Fruit fly (Drosophila melanogaster) whole organism, embryonic: Measurements from ENCODE around the gene smo.

ENCODE experiments used
- C15 ChIP-seq: fragments of 200-800 bp; sonication (Bioruptor generic); IDR thresholded peaks from 3 replicates; pipeline ENCODE4 v1.3.6; 2022; ENCODE audit warnings: missing biosample characterization, missing genetic modification characterization
- CG10543 ChIP-seq: fragments of 200-800 bp; sonication (Bioruptor generic); optimal IDR thresholded peaks from 3 replicates; lab custom pipeline; 2017; ENCODE audit warnings: missing biosample characterization, mild to moderate bottlenecking, missing genetic modification characterization, moderate library complexity
- CG12155 ChIP-seq: fragments of 200-800 bp; sonication (Bioruptor generic); optimal IDR thresholded peaks from 3 replicates; lab custom pipeline; 2016; ENCODE audit warnings: missing biosample characterization, missing genetic modification characterization
- CG12659 ChIP-seq: fragments of 200-800 bp; sonication (Bioruptor generic); optimal IDR thresholded peaks from 3 replicates; lab custom pipeline; 2017; ENCODE audit warnings: mild to moderate bottlenecking, missing biosample characterization, missing genetic modification reagents, missing genetic modification characterization
- CG13123 ChIP-seq: fragments of 200-800 bp; sonication (Bioruptor generic); optimal IDR thresholded peaks from 2 replicates; lab custom pipeline; 2016; ENCODE audit warnings: missing biosample characterization, missing genetic modification characterization
- CG13287 ChIP-seq: fragments of 200-800 bp; sonication (Bioruptor generic); IDR thresholded peaks from 2 replicates; pipeline ENCODE4 v1.3.6; 2022; ENCODE audit warnings: missing biosample characterization, missing genetic modification characterization; ENCODE audit not compliant: partially characterized antibody
- CG13624 ChIP-seq: fragments of 200-800 bp; sonication (Bioruptor generic); optimal IDR thresholded peaks from 2 replicates; lab custom pipeline; 2016; ENCODE audit warnings: missing biosample characterization, missing genetic modification characterization
- CG14441 ChIP-seq: fragments of 200-800 bp; sonication (Bioruptor generic); IDR thresholded peaks from 2 replicates; pipeline ENCODE4 v1.3.6; 2022; ENCODE audit warnings: missing biosample characterization, missing genetic modification characterization
- CG14965 ChIP-seq: fragments of 200-800 bp; sonication (Bioruptor generic); optimal IDR thresholded peaks from 2 replicates; lab custom pipeline; 2016; ENCODE audit warnings: missing biosample characterization, missing genetic modification characterization, borderline replicate concordance
- CG15011 ChIP-seq: fragments of 200-800 bp; sonication (Bioruptor generic); optimal IDR thresholded peaks from 3 replicates; lab custom pipeline; 2018; ENCODE audit warnings: missing biosample characterization, mild to moderate bottlenecking, missing genetic modification characterization
- CG15073 ChIP-seq: fragments of 200-800 bp; sonication (Bioruptor generic); optimal IDR thresholded peaks from 2 replicates; lab custom pipeline; 2016; ENCODE audit warnings: missing biosample characterization, missing genetic modification characterization
- CG31365 ChIP-seq: fragments of 200-800 bp; sonication (Bioruptor generic); optimal IDR thresholded peaks from 2 replicates; lab custom pipeline; 2018; ENCODE audit warnings: missing biosample characterization, mild to moderate bottlenecking, missing genetic modification characterization
- CG3726 ChIP-seq: fragments of 200-800 bp; sonication (Bioruptor generic); IDR thresholded peaks from 3 replicates; pipeline ENCODE4, ENCODE4 v1.3.6; 2022; ENCODE audit warnings: missing biosample characterization, missing genetic modification characterization
- CG42726 ChIP-seq: fragments of 200-800 bp; sonication (Bioruptor generic); IDR thresholded peaks from 2 replicates; pipeline ENCODE4 v1.3.6; 2022; ENCODE audit warnings: missing biosample characterization, missing genetic modification characterization; ENCODE audit not compliant: partially characterized antibody
- CG4282 ChIP-seq: fragments of 200-800 bp; sonication (Bioruptor generic); optimal IDR thresholded peaks from 2 replicates; lab custom pipeline; 2016; ENCODE audit warnings: missing biosample characterization, missing genetic modification characterization
- CG43689 ChIP-seq: fragments of 200-800 bp; sonication (Bioruptor generic); IDR thresholded peaks from 2 replicates; pipeline ENCODE4 v1.3.6; 2022; ENCODE audit warnings: missing biosample characterization, missing genetic modification characterization
- CG6689 ChIP-seq: fragments of 200-800 bp; sonication (Bioruptor generic); IDR thresholded peaks from 2 replicates; pipeline ENCODE4 v1.3.6; 2022; ENCODE audit warnings: missing biosample characterization, missing genetic modification characterization
- CG9215 ChIP-seq: fragments of 200-800 bp; sonication (Bioruptor generic); IDR thresholded peaks from 2 replicates; pipeline ENCODE4 v1.3.6; 2022; ENCODE audit warnings: missing biosample characterization, missing genetic modification characterization
- CHES-1-like ChIP-seq: fragments of 200-800 bp; sonication (Bioruptor generic); optimal IDR thresholded peaks from 2 replicates; lab custom pipeline; 2016; ENCODE audit warnings: missing biosample characterization, missing genetic modification characterization
- D19A ChIP-seq: fragments of 200-800 bp; optimal IDR thresholded peaks from 3 replicates; lab custom pipeline; 2019; ENCODE audit warnings: missing biosample characterization, mild to moderate bottlenecking, missing genetic modification characterization, moderate library complexity
- Dip2 ChIP-seq: fragments of 200-800 bp; sonication (Bioruptor generic); IDR thresholded peaks from 2 replicates; pipeline ENCODE4 v1.3.6; 2022; ENCODE audit warnings: missing biosample characterization, missing genetic modification characterization
- E2f2 ChIP-seq: fragments of 200-800 bp; sonication (Bioruptor generic); IDR thresholded peaks from 2 replicates; pipeline ENCODE4 v1.3.6; 2022; ENCODE audit warnings: missing biosample characterization, missing genetic modification characterization
- ERR ChIP-seq: fragments of 200-800 bp; sonication (Bioruptor generic); optimal IDR thresholded peaks from 2 replicates; lab custom pipeline; 2016; ENCODE audit warnings: missing biosample characterization, missing genetic modification characterization
- Ets97D ChIP-seq: fragments of 200-800 bp; sonication (Bioruptor generic); optimal IDR thresholded peaks from 3 replicates; lab custom pipeline; 2016; ENCODE audit warnings: missing biosample characterization, missing genetic modification characterization
- Gug ChIP-seq: fragments of 200-800 bp; sonication (Bioruptor generic); IDR thresholded peaks from 4 replicates; pipeline ENCODE4 v1.3.6; 2022; ENCODE audit warnings: missing biosample characterization, missing genetic modification characterization
- HHEX ChIP-seq: fragments of 200-800 bp; sonication (Bioruptor generic); optimal IDR thresholded peaks from 3 replicates; lab custom pipeline; 2017; ENCODE audit warnings: missing biosample characterization, mild to moderate bottlenecking, missing genetic modification characterization, missing genetic modification reagents
- Jarid2 ChIP-seq: fragments of 200-800 bp; sonication (Bioruptor generic); optimal IDR thresholded peaks from 3 replicates; lab custom pipeline; 2017; ENCODE audit warnings: mild to moderate bottlenecking, missing biosample characterization, missing genetic modification reagents, missing genetic modification characterization
- Lpt ChIP-seq: fragments of >200 bp; optimal IDR thresholded peaks from 2 replicates; lab custom pipeline; 2018; ENCODE audit warnings: missing biosample characterization, missing genetic modification characterization
- Neu2 ChIP-seq: fragments of 200-800 bp; sonication (Bioruptor generic); optimal IDR thresholded peaks from 3 replicates; lab custom pipeline; 2016; ENCODE audit warnings: missing biosample characterization, missing genetic modification characterization, borderline replicate concordance
- NfI ChIP-seq: fragments of 200-800 bp; sonication (Bioruptor generic); optimal IDR thresholded peaks from 3 replicates; lab custom pipeline; 2018; ENCODE audit warnings: missing biosample characterization, mild to moderate bottlenecking, missing genetic modification characterization, moderate library complexity
- Oaz ChIP-seq: fragments of 200-800 bp; sonication (Bioruptor generic); IDR thresholded peaks from 2 replicates; pipeline ENCODE4 v1.3.6; 2022; ENCODE audit warnings: missing biosample characterization, missing genetic modification characterization
- Ravus ChIP-seq: fragments of 200-800 bp; sonication (Bioruptor generic); IDR thresholded peaks from 2 replicates; pipeline ENCODE4 v1.3.6; 2022; ENCODE audit warnings: missing biosample characterization, missing genetic modification characterization
- Rx ChIP-seq: fragments of 200-800 bp; sonication (Bioruptor generic); IDR thresholded peaks from 2 replicates; pipeline ENCODE4 v1.3.6; 2022; ENCODE audit warnings: missing biosample characterization, missing genetic modification characterization
- Six4 ChIP-seq: fragments of 200-800 bp; sonication (Bioruptor generic); optimal IDR thresholded peaks from 2 replicates; lab custom pipeline; 2016; ENCODE audit warnings: missing biosample characterization, missing genetic modification characterization
- YL-1 ChIP-seq: fragments of 200-800 bp; sonication (Bioruptor generic); optimal IDR thresholded peaks from 3 replicates; lab custom pipeline; 2017; ENCODE audit warnings: missing biosample characterization, mild to moderate bottlenecking, missing genetic modification characterization
- ab ChIP-seq: fragments of 200-800 bp; sonication (Bioruptor generic); optimal IDR thresholded peaks from 2 replicates; lab custom pipeline; 2016; ENCODE audit warnings: missing biosample characterization, missing genetic modification characterization
- amos ChIP-seq: fragments of 200-800 bp; sonication (Bioruptor generic); IDR thresholded peaks from 2 replicates; pipeline ENCODE4 v1.3.6; 2022; ENCODE audit warnings: missing biosample characterization, missing genetic modification characterization; ENCODE audit not compliant: partially characterized antibody
- btn ChIP-seq: fragments of 200-800 bp; sonication (Bioruptor generic); optimal IDR thresholded peaks from 2 replicates; lab custom pipeline; 2016; ENCODE audit warnings: missing biosample characterization, missing genetic modification characterization
- crc ChIP-seq: fragments of 200-800 bp; sonication (Bioruptor generic); optimal IDR thresholded peaks from 2 replicates; lab custom pipeline; 2016; ENCODE audit warnings: missing biosample characterization, missing genetic modification characterization
- mirr ChIP-seq: fragments of 200-800 bp; sonication (Bioruptor generic); optimal IDR thresholded peaks from 3 replicates; lab custom pipeline; 2018; ENCODE audit warnings: missing biosample characterization, mild to moderate bottlenecking, missing genetic modification characterization
- mld ChIP-seq: fragments of 200-800 bp; sonication (Bioruptor generic); IDR thresholded peaks from 3 replicates; pipeline ENCODE4 v1.3.6; 2022; ENCODE audit warnings: missing biosample characterization, missing genetic modification characterization; ENCODE audit not compliant: partially characterized antibody
- p53 ChIP-seq: fragments of 200-800 bp; sonication (Bioruptor generic); optimal IDR thresholded peaks from 2 replicates; lab custom pipeline; 2016; ENCODE audit warnings: missing biosample characterization, missing genetic modification characterization
- peb ChIP-seq: fragments of 200-800 bp; sonication (Bioruptor generic); IDR thresholded peaks from 2 replicates; pipeline ENCODE4 v1.3.6; 2022; ENCODE audit warnings: missing biosample characterization, missing genetic modification characterization
- pros ChIP-seq: fragments of 200-800 bp; sonication (Bioruptor generic); optimal IDR thresholded peaks from 3 replicates; lab custom pipeline; 2019; ENCODE audit warnings: missing biosample characterization, mild to moderate bottlenecking, missing genetic modification characterization, moderate library complexity
- pum ChIP-seq: fragments of 200-800 bp; sonication (Bioruptor generic); optimal IDR thresholded peaks from 2 replicates; lab custom pipeline; 2016; ENCODE audit warnings: missing biosample characterization, missing genetic modification characterization
- pzg ChIP-seq: fragments of 200-800 bp; sonication (Bioruptor generic); optimal IDR thresholded peaks from 3 replicates; lab custom pipeline; 2018; ENCODE audit warnings: missing biosample characterization, mild to moderate bottlenecking, missing genetic modification characterization, moderate library complexity
- sd ChIP-seq: fragments of 200-800 bp; sonication (Bioruptor generic); optimal IDR thresholded peaks from 3 replicates; lab custom pipeline; 2018; ENCODE audit warnings: missing biosample characterization, mild to moderate bottlenecking, missing genetic modification characterization, moderate library complexity
- sna ChIP-seq: fragments of 200-800 bp; sonication (Bioruptor generic); IDR thresholded peaks from 2 replicates; pipeline ENCODE4 v1.3.6; 2022; ENCODE audit warnings: missing biosample characterization, missing genetic modification characterization; ENCODE audit not compliant: partially characterized antibody
- tll ChIP-seq, 2 experiments: fragments of 200-800 bp in 1 of 2; fragments of >200 bp in 1 of 2; sonication (Bioruptor generic) in 1 of 2; optimal IDR thresholded peaks; 2 replicates each; lab custom pipeline; 2017 to 2019; ENCODE audit warnings: missing biosample characterization in 2 of 2, missing genetic modification characterization in 2 of 2, mild to moderate bottlenecking in 1 of 2, moderate library complexity in 1 of 2
- unpg ChIP-seq: fragments of 200-800 bp; sonication (Bioruptor generic); optimal IDR thresholded peaks from 3 replicates; lab custom pipeline; 2018; ENCODE audit warnings: missing biosample characterization, mild to moderate bottlenecking, missing genetic modification characterization, moderate library complexity
- vfl ChIP-seq: fragments of 200-800 bp; sonication (Bioruptor generic); optimal IDR thresholded peaks from 2 replicates; lab custom pipeline; 2016; ENCODE audit warnings: missing biosample characterization, missing genetic modification characterization

smo gene

DNA sequence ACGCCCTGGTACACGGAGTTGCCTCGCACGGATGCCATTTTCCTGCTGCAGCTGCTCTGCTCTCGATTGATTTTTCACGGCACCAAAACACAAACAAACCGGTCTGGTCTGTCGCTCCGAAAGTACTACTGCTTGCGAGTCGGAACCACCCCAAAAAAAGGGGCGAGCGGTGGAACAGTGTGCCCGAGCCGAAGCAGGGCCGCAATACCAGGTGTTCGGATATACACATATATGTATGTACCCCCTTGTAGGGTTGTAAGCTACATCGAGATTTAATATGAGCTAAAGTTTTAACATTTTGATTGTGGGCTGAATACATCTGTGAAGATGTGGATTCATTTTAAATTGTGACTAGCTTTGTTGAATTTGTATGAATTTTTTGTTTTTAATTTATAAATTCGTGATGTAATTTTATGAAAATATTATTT is 8.2 kb downstream of the smo start (continued):
- TF ChIP-seq Six4 (peak; percentile 28), HHEX (GFP tag; lab: Kevin White, UChicago) (peak; percentile 55), CG12659 (GFP tag; lab: Kevin White, UChicago) (peak; percentile 80), CG42726 (GFP tag; lab: Robert Waterston, UW) (peak; percentile 74), CG10543 (GFP tag; lab: Kevin White, UChicago) (peak; percentile 35), CG43689 (no peak), peb (GFP tag; lab: Robert Waterston, UW) (no peak), vfl (GFP tag; lab: Kevin White, UChicago) (peak; percentile 9), Oaz (no peak), D19A (tag; lab: Kevin White, UChicago) (peak; percentile 62), Ets97D (GFP tag; lab: Kevin White, UChicago) (peak; percentile 76), Jarid2 (GFP tag; lab: Kevin White, UChicago) (peak; percentile 92), btn (GFP tag; lab: Kevin White, UChicago) (peak; percentile 26), C15 (GFP tag; lab: Robert Waterston, UW) (no peak), Ravus (no peak), CG12155 (peak; percentile 34), CG31365 (tag; lab: Kevin White, UChicago) (peak; percentile 91), CG14441 (GFP tag; lab: Robert Waterston, UW) (peak; percentile 30; the same call in 1 of the 2 replicates), p53 (GFP tag; lab: Kevin White, UChicago) (no peak), CHES-1-like (peak; percentile 62), CG4282 (GFP tag; lab: Kevin White, UChicago) (no peak), unpg (peak; percentile 58), CG15073 (GFP tag; lab: Kevin White, UChicago) (no peak), Neu2 (no peak), CG3726 (GFP tag; lab: Robert Waterston, UW) (no peak), CG13123 (GFP tag; lab: Kevin White, UChicago) (no peak), E2f2 (GFP tag; lab: Robert Waterston, UW) (peak; percentile 49; the same call in 1 of the 2 replicates), CG14965 (GFP tag; lab: Kevin White, UChicago) (no peak), mld (GFP tag; lab: Robert Waterston, UW) (no peak), YL-1 (GFP tag; lab: Kevin White, UChicago) (peak; percentile 63), Lpt (GFP tag; lab: Kevin White, UChicago) (no peak), crc (GFP tag; lab: Kevin White, UChicago) (no peak), mirr (GFP tag; lab: Kevin White, UChicago) (peak; percentile 49), CG15011 (GFP tag; lab: Kevin White, UChicago) (no peak), tll (GFP tag; optimal IDR thresholded peaks at IDR 0.05; lab: Kevin White, UChicago) (no peak), sna (no peak; the same call in 1 of the 2 replicates), CG13287 (peak; percentile 41; the same call in 1 of the 2 replicates), ab (GFP tag; lab: Kevin White, UChicago) (peak; percentile 9), Dip2 (GFP tag; lab: Robert Waterston, UW) (no peak), sd (tag; lab: Kevin White, UChicago) (peak; percentile 25), Rx (GFP tag; lab: Robert Waterston, UW) (no peak), CG9215 (GFP tag; lab: Robert Waterston, UW) (no peak), Gug (GFP tag; lab: Robert Waterston, UW) (no peak), pzg (GFP tag; lab: Kevin White, UChicago) (peak; percentile 80), amos (GFP tag; lab: Robert Waterston, UW) (peak; percentile 37; the same call in 1 of the 2 replicates), pros (no peak), NfI (GFP tag; lab: Kevin White, UChicago) (peak; percentile 54), pum (GFP tag; lab: Kevin White, UChicago) (peak; percentile 12), CG13624 (GFP tag; lab: Kevin White, UChicago) (peak; percentile 42), CG6689 (GFP tag; lab: Robert Waterston, UW) (peak; percentile 83), ERR (GFP tag; lab: Kevin White, UChicago) (no peak)
